Worm (Caenorhabditis elegans) whole organism, late embryonic: ENCODE results near the gene hda-11.

ENCODE experiments used
- C08G9.2 ChIP-seq: sonication (generic microtip); optimal IDR thresholded peaks from 2 replicates; lab custom pipeline; 2016; ENCODE audit warnings: mild to moderate bottlenecking, missing genetic modification characterization, moderate library complexity, missing compliant biosample characterization
- C38D4.7 ChIP-seq: fragments of 200-800 bp; sonication (Bioruptor generic); optimal IDR thresholded peaks from 2 replicates; lab custom pipeline; 2018; ENCODE audit warnings: mild to moderate bottlenecking, missing genetic modification characterization, moderate library complexity, missing compliant biosample characterization
- K09A11.1 ChIP-seq: sonication (generic microtip); optimal IDR thresholded peaks from 2 replicates; lab custom pipeline; 2017; ENCODE audit warnings: antibody characterized with exemption, mild to moderate bottlenecking, missing genetic modification characterization, missing compliant biosample characterization; ENCODE audit not compliant: insufficient read depth
- T23F11.4 ChIP-seq: fragments of 200-800 bp; sonication (Bioruptor generic); optimal IDR thresholded peaks from 2 replicates; lab custom pipeline; 2018; ENCODE audit warnings: mild to moderate bottlenecking, missing genetic modification characterization, missing compliant biosample characterization
- Y22D7AL.16 ChIP-seq: sonication (generic microtip); optimal IDR thresholded peaks from 2 replicates; lab custom pipeline; 2016; ENCODE audit warnings: missing genetic modification characterization, missing compliant biosample characterization
- ahr-1 ChIP-seq: sonication (generic microtip); optimal IDR thresholded peaks from 2 replicates; lab custom pipeline; 2016; ENCODE audit warnings: missing genetic modification characterization, missing compliant biosample characterization
- ama-1 ChIP-seq: fragments of 150-350 bp; optimal IDR thresholded peaks from 2 replicates; lab custom pipeline; 2014
- ceh-2 ChIP-seq: sonication (generic microtip); optimal IDR thresholded peaks from 2 replicates; lab custom pipeline; 2016; ENCODE audit warnings: missing genotype, missing genetic modification characterization, missing compliant biosample characterization
- ceh-22 ChIP-seq: sonication (generic microtip); optimal IDR thresholded peaks from 2 replicates; lab custom pipeline; 2017; ENCODE audit warnings: missing biosample characterization, missing genetic modification characterization
- ceh-24 ChIP-seq: sonication (generic microtip); optimal IDR thresholded peaks from 2 replicates; lab custom pipeline; 2016; ENCODE audit warnings: mild to moderate bottlenecking, missing genetic modification characterization, missing compliant biosample characterization
- ceh-30 ChIP-seq: fragments of 150-350 bp; optimal IDR thresholded peaks from 2 replicates; lab custom pipeline; 2014; ENCODE audit warnings: missing biosample characterization, missing genetic modification characterization
- ceh-31 ChIP-seq: sonication (generic microtip); optimal IDR thresholded peaks from 2 replicates; lab custom pipeline; 2016; ENCODE audit warnings: missing genetic modification characterization, missing compliant biosample characterization
- ceh-45 ChIP-seq: fragments of 200-800 bp; sonication (Bioruptor generic); IDR thresholded peaks from 2 replicates; pipeline ENCODE4 v1.3.6; 2022; ENCODE audit warnings: missing genetic modification reagents, missing genetic modification characterization, missing compliant biosample characterization
- ceh-48 ChIP-seq: sonication (generic microtip); optimal IDR thresholded peaks from 2 replicates; lab custom pipeline; 2016; ENCODE audit warnings: missing genetic modification characterization, inconsistent platforms, missing compliant biosample characterization
- ceh-6 ChIP-seq: fragments of 200-800 bp; sonication (Bioruptor generic); optimal IDR thresholded peaks from 2 replicates; lab custom pipeline; 2018; ENCODE audit warnings: mild to moderate bottlenecking, missing genetic modification characterization, missing compliant biosample characterization
- ceh-9 ChIP-seq: sonication (generic microtip); optimal IDR thresholded peaks from 2 replicates; lab custom pipeline; 2016; ENCODE audit warnings: mild to moderate bottlenecking, missing genetic modification characterization, inconsistent platforms, missing compliant biosample characterization
- eyg-1 ChIP-seq: sonication (generic microtip); optimal IDR thresholded peaks from 2 replicates; lab custom pipeline; 2016; ENCODE audit warnings: missing genotype, missing genetic modification characterization, missing compliant biosample characterization
- fkh-10 ChIP-seq: fragments of 150-350 bp; optimal IDR thresholded peaks from 2 replicates; lab custom pipeline; 2014; ENCODE audit warnings: missing biosample characterization, missing genetic modification reagents, missing genetic modification characterization
- fkh-6 ChIP-seq: sonication (generic microtip); optimal IDR thresholded peaks from 2 replicates; lab custom pipeline; 2016; ENCODE audit warnings: missing genetic modification characterization, missing compliant biosample characterization
- hlh-30 ChIP-seq: sonication (generic microtip); optimal IDR thresholded peaks from 2 replicates; lab custom pipeline; 2017; ENCODE audit warnings: antibody characterized with exemption, missing genetic modification characterization, missing compliant biosample characterization; ENCODE audit not compliant: insufficient read depth
- hlh-8 ChIP-seq: sonication (generic microtip); optimal IDR thresholded peaks from 2 replicates; lab custom pipeline; 2016; ENCODE audit warnings: missing genotype, missing genetic modification characterization, missing compliant biosample characterization
- lim-6 ChIP-seq: sonication (generic microtip); optimal IDR thresholded peaks from 2 replicates; lab custom pipeline; 2016; ENCODE audit warnings: missing genetic modification characterization, missing compliant biosample characterization
- mec-3 ChIP-seq: sonication (generic microtip); optimal IDR thresholded peaks from 2 replicates; lab custom pipeline; 2016; ENCODE audit warnings: borderline replicate concordance, missing genetic modification characterization, missing compliant biosample characterization
- nhr-11 ChIP-seq: fragments of 150-350 bp; optimal IDR thresholded peaks from 2 replicates; lab custom pipeline; 2014; ENCODE audit warnings: missing biosample characterization, missing genetic modification characterization
- odd-2 ChIP-seq: sonication (generic microtip); optimal IDR thresholded peaks from 2 replicates; lab custom pipeline; 2017; ENCODE audit warnings: antibody characterized with exemption, mild to moderate bottlenecking, missing genetic modification characterization, missing compliant biosample characterization
- pag-3 ChIP-seq: sonication (generic microtip); optimal IDR thresholded peaks from 2 replicates; lab custom pipeline; 2016; ENCODE audit warnings: missing compliant biosample characterization, missing genetic modification characterization, borderline replicate concordance
- pat-9 ChIP-seq: fragments of 200-800 bp; sonication (Bioruptor generic); optimal IDR thresholded peaks from 2 replicates; lab custom pipeline; 2018; ENCODE audit warnings: mild to moderate bottlenecking, missing genetic modification characterization, moderate library complexity, missing compliant biosample characterization
- pha-4 ChIP-seq: fragments of 150-350 bp; optimal IDR thresholded peaks from 2 replicates; lab custom pipeline; 2018; ENCODE audit warnings: missing biosample characterization, missing genetic modification reagents, missing genetic modification characterization
- pqm-1 ChIP-seq: sonication (generic microtip); optimal IDR thresholded peaks from 2 replicates; lab custom pipeline; 2016; ENCODE audit warnings: missing genetic modification characterization, missing compliant biosample characterization
- pros-1 ChIP-seq: fragments of 150-350 bp; optimal IDR thresholded peaks from 2 replicates; lab custom pipeline; 2014; ENCODE audit warnings: missing biosample characterization, missing genetic modification reagents, missing genetic modification characterization
- sdc-2 ChIP-seq: sonication (generic microtip); optimal IDR thresholded peaks from 2 replicates; lab custom pipeline; 2016; ENCODE audit warnings: missing genotype, missing genetic modification characterization, missing compliant biosample characterization
- sox-2 ChIP-seq: fragments of 200-800 bp; sonication (Bioruptor generic); IDR thresholded peaks from 2 replicates; pipeline ENCODE4 v1.3.6; 2022; ENCODE audit warnings: missing genetic modification reagents, missing genetic modification characterization, missing compliant biosample characterization
- sox-4 ChIP-seq: sonication (generic microtip); optimal IDR thresholded peaks from 2 replicates; lab custom pipeline; 2017; ENCODE audit warnings: mild to moderate bottlenecking, missing genetic modification characterization, inconsistent platforms, missing compliant biosample characterization
- ttx-3 ChIP-seq: sonication (generic microtip); optimal IDR thresholded peaks from 2 replicates; lab custom pipeline; 2016; ENCODE audit warnings: missing genetic modification reagents, missing genetic modification characterization, missing compliant biosample characterization
- unc-42 ChIP-seq: sonication (generic microtip); optimal IDR thresholded peaks from 2 replicates; lab custom pipeline; 2016; ENCODE audit warnings: missing genotype, missing genetic modification characterization, missing compliant biosample characterization
- unc-55 ChIP-seq: sonication (generic microtip); optimal IDR thresholded peaks from 2 replicates; lab custom pipeline; 2017; ENCODE audit warnings: missing biosample characterization, missing genetic modification reagents, missing genetic modification characterization
- unc-86 ChIP-seq: sonication (generic microtip); optimal IDR thresholded peaks from 2 replicates; lab custom pipeline; 2016; ENCODE audit warnings: missing genetic modification characterization, missing compliant biosample characterization
- ztf-16 ChIP-seq: sonication (generic microtip); optimal IDR thresholded peaks from 2 replicates; lab custom pipeline; 2017; ENCODE audit warnings: missing genetic modification characterization, missing compliant biosample characterization

The hda-11 gene

ce11 chrV:10540024-10540423 is 14.0 kb downstream of the hda-11 start, which contains the start of gene degt-1:
degt-1 (plus strand) TSS chrV:10540324.
- TF ChIP-seq ama-1 (lab: Kevin White, UChicago) (no peak), ceh-30 (tag; lab: Kevin White, UChicago) (no peak), fkh-10 (GFP tag; lab: Kevin White, UChicago) (no peak), sox-2 (GFP tag; lab: Robert Waterston, UW) (no peak), sdc-2 (tag; lab: Kevin White, UChicago) (no peak), ceh-9 (tag; lab: Kevin White, UChicago) (no peak), Y22D7AL.16 (no peak), pat-9 (tag; lab: Kevin White, UChicago) (no peak), C08G9.2 (no peak), ceh-2 (tag; lab: Kevin White, UChicago) (no peak), eyg-1 (tag; lab: Kevin White, UChicago) (no peak)

- TF ChIP-seq ceh-45 (no peak), pros-1 (tag; lab: Kevin White, UChicago) (no peak), ceh-48 (tag; lab: Kevin White, UChicago) (no peak), ceh-22 (no peak)
- TF ChIP-seq, all 69 proteins: peak for 0
These were observed 20.8 kb downstream of the hda-11 start, which contains the start of gene F25D1.5 for ce11 chrV:10546749-10547148. F25D1.5 (minus strand) TSS chrV:10546783.

DNA sequence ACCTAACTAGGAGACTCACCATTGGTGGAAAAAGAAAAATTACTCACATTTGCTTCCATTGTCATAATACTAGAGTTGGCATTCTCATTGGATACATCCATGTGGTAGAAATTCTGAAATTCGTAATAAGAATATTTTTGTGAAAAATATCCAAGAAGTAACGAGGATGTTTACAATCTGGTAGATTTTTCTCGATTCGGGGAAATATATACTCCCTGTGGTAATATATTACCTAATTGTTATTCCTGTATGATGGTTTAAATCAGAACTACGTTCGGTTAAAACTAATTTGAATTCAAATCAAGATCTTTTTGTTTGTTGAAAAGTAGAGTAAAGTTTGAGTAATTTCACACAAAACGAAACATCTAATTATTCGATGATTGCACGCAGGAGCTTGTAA is 23.0 kb downstream of the hda-11 start, which contains the start of gene srd-34:
Gene srd-34 (minus strand): TSS at position 101 of the 400 bp plus-strand sequence.
- TF ChIP-seq unc-86 = no peak
- TF ChIP-seq ceh-22 = no peak
- no peak for TF ChIP-seq ceh-6 (GFP tag; lab: Kevin White, UChicago)
- no peak for TF ChIP-seq nhr-11 (tag; lab: Kevin White, UChicago)
- TF ChIP-seq ceh-24 = no peak
- TF ChIP-seq K09A11.1 (tag; lab: Kevin White, UChicago) = no peak
- TF ChIP-seq C38D4.7 (GFP tag; lab: Kevin White, UChicago) = no peak
- TF ChIP-seq T23F11.4 (GFP tag; lab: Kevin White, UChicago) = no peak
- TF ChIP-seq pat-9 (tag; lab: Kevin White, UChicago) = no peak
- no peak for TF ChIP-seq pqm-1
- TF ChIP-seq pag-3 (tag; lab: Kevin White, UChicago) = no peak
- TF ChIP-seq pros-1 (tag; lab: Kevin White, UChicago) = no peak
- no peak for TF ChIP-seq lim-6 (tag; lab: Kevin White, UChicago)
- no peak for TF ChIP-seq ztf-16 (tag; lab: Kevin White, UChicago)
- no peak for TF ChIP-seq unc-42 (tag; lab: Kevin White, UChicago)
- TF ChIP-seq unc-55 (GFP tag; lab: Kevin White, UChicago) = no peak
- no peak for TF ChIP-seq ceh-45
- no peak for TF ChIP-seq odd-2

- TF ChIP-seq hlh-30 (no peak), ama-1 (lab: Kevin White, UChicago) (no peak), pha-4 (no peak), sox-4 (tag; lab: Kevin White, UChicago) (no peak), eyg-1 (tag; lab: Kevin White, UChicago) (no peak), fkh-6 (tag; lab: Kevin White, UChicago) (no peak), ztf-16 (tag; lab: Kevin White, UChicago) (no peak), ttx-3 (tag; lab: Kevin White, UChicago) (no peak), pros-1 (tag; lab: Kevin White, UChicago) (no peak), ceh-31 (tag; lab: Kevin White, UChicago) (no peak), ceh-45 (no peak), mec-3 (tag; lab: Kevin White, UChicago) (no peak), ahr-1 (tag; lab: Kevin White, UChicago) (no peak), hlh-8 (tag; lab: Kevin White, UChicago) (no peak), unc-42 (tag; lab: Kevin White, UChicago) (no peak)
These were observed 23.7 kb downstream of the hda-11 start, which contains the start of gene F32G8.2 for ce11 chrV:10549717-10550116. F32G8.2 (plus strand) TSS chrV:10550017.
